Worm (Caenorhabditis elegans) whole organism, L4/young adult: ENCODE results near the gene aip-1.

Experiments
- W03F9.2 ChIP-seq: fragments of 150-350 bp; optimal IDR thresholded peaks from 2 replicates; lab custom pipeline; 2014; ENCODE audit warnings: missing biosample characterization, missing genetic modification characterization
- dao-5 ChIP-seq: sonication (generic microtip); optimal IDR thresholded peaks from 2 replicates; lab custom pipeline; 2016; ENCODE audit warnings: missing genotype, missing genetic modification characterization, moderate library complexity, missing compliant biosample characterization
- him-1 ChIP-seq: sonication (generic microtip); optimal IDR thresholded peaks from 2 replicates; lab custom pipeline; 2016; ENCODE audit warnings: missing genotype, missing genetic modification reagents, missing genetic modification characterization, missing compliant biosample characterization

- TF ChIP-seq dao-5 (no peak), him-1 (tag; lab: Kevin White, UChicago) (no peak), W03F9.2 (tag; lab: Kevin White, UChicago) (no peak)
Measured at ce11 chrV:13986823-13987222, 25.3 kb upstream of the aip-1 start.
